Worm (Caenorhabditis elegans) whole organism, young adult: ENCODE results near the gene hipr-1.

Experiments used
- Y79H2A.3 ChIP-seq: fragments of 200-800 bp; sonication (Bioruptor generic); conservative IDR thresholded peaks from 2 replicates; pipeline ENCODE4 v1.3.6; 2022; ENCODE audit warnings: missing genetic modification reagents, missing genetic modification characterization, missing compliant biosample characterization
- ekl-4 ChIP-seq: fragments of 200-800 bp; sonication (Bioruptor generic); IDR thresholded peaks from 2 replicates; pipeline ENCODE4 v1.3.6; 2022; ENCODE audit warnings: missing genetic modification reagents, missing genetic modification characterization, missing compliant biosample characterization
- hsf-1 ChIP-seq: fragments of 200-800 bp; sonication (Bioruptor generic); IDR thresholded peaks from 2 replicates; pipeline ENCODE4 v1.3.6; 2022; ENCODE audit warnings: missing genetic modification reagents, missing genetic modification characterization, missing compliant biosample characterization
- lir-1 ChIP-seq: fragments of 200-800 bp; sonication (Bioruptor generic); conservative IDR thresholded peaks from 2 replicates; pipeline ENCODE4 v1.3.6; 2022; ENCODE audit warnings: missing genetic modification reagents, missing genetic modification characterization, missing compliant biosample characterization
- sdz-38 ChIP-seq: sonication (generic microtip); optimal IDR thresholded peaks from 2 replicates; lab custom pipeline; 2016; ENCODE audit warnings: missing genotype, missing genetic modification characterization, missing compliant biosample characterization
- unc-62 ChIP-seq: fragments of 150-350 bp; optimal IDR thresholded peaks from 2 replicates; lab custom pipeline; 2014; ENCODE audit warnings: missing biosample characterization, missing genetic modification reagents, missing genetic modification characterization
- zim-3 ChIP-seq: sonication (generic microtip); optimal IDR thresholded peaks from 2 replicates; lab custom pipeline; 2017; ENCODE audit warnings: mild to moderate bottlenecking, missing genetic modification characterization, moderate library complexity, missing compliant biosample characterization

- TF ChIP-seq unc-62 (GFP tag; lab: Kevin White, UChicago), result no peak
- no peak for TF ChIP-seq ekl-4 (GFP tag; lab: Robert Waterston, UW)
- no peak for TF ChIP-seq hsf-1 (GFP tag; lab: Robert Waterston, UW)
- no peak for TF ChIP-seq sdz-38 (tag; lab: Kevin White, UChicago)
- no peak for TF ChIP-seq Y79H2A.3 (GFP tag; lab: Robert Waterston, UW)
- no peak for TF ChIP-seq zim-3 (tag; lab: Kevin White, UChicago)
- no peak for TF ChIP-seq lir-1
Observed at ce11 chrIII:8770243-8770642, 50.2 kb downstream of the hipr-1 start.
